Fruit fly (Drosophila melanogaster) whole organism, embryonic: ENCODE results near the gene fiz.

Source experiments
- CG2678 ChIP-seq: fragments of 200-800 bp; sonication (Bioruptor generic); optimal IDR thresholded peaks from 3 replicates; lab custom pipeline; 2019; ENCODE audit warnings: missing biosample characterization, mild to moderate bottlenecking, missing genetic modification characterization, moderate library complexity
- CG7839 ChIP-seq: fragments of 200-800 bp; sonication (Bioruptor generic); optimal IDR thresholded peaks from 3 replicates; lab custom pipeline; 2018; ENCODE audit warnings: missing biosample characterization, mild to moderate bottlenecking, missing genetic modification characterization, moderate library complexity
- CG8478 ChIP-seq: fragments of >200 bp; optimal IDR thresholded peaks from 2 replicates; lab custom pipeline; 2018
- MESR4 ChIP-seq: fragments of 200-800 bp; sonication (Bioruptor generic); optimal IDR thresholded peaks from 2 replicates; lab custom pipeline; 2018; ENCODE audit warnings: missing biosample characterization, mild to moderate bottlenecking, missing genetic modification characterization, moderate library complexity
- da ChIP-seq: fragments of 200-800 bp; sonication (Bioruptor generic); optimal IDR thresholded peaks from 2 replicates; lab custom pipeline; 2016; ENCODE audit warnings: missing biosample characterization, missing genetic modification characterization
- odd ChIP-seq: fragments of 200-800 bp; sonication (Bioruptor generic); optimal IDR thresholded peaks from 2 replicates; lab custom pipeline; 2017; ENCODE audit warnings: missing biosample characterization, mild to moderate bottlenecking, missing genetic modification characterization

- no peak for TF ChIP-seq CG8478
- no peak for TF ChIP-seq CG7839 (tag; lab: Kevin White, UChicago)
- TF ChIP-seq CG2678 (tag; lab: Kevin White, UChicago), result no peak
- TF ChIP-seq odd (GFP tag; lab: Kevin White, UChicago), result no peak
- TF ChIP-seq da (GFP tag; lab: Kevin White, UChicago), result no peak
- no peak for TF ChIP-seq MESR4
Measured at dm6 chrX:14913706-14914303, 4.3 kb upstream of the fiz start, which contains the start of gene CG12398.
